Fruit fly (Drosophila melanogaster) whole organism, prepupa: ENCODE measurements around the gene Ada2a.

Source experiments
- Blimp-1 ChIP-seq: fragments of 200-800 bp; sonication (Bioruptor generic); optimal IDR thresholded peaks from 3 replicates; lab custom pipeline; 2017; ENCODE audit warnings: missing biosample characterization, missing genetic modification characterization, mild to moderate bottlenecking, moderate library complexity, missing genetic modification reagents
- CG11902 ChIP-seq: fragments of 200-800 bp; sonication (Bioruptor generic); optimal IDR thresholded peaks from 3 replicates; lab custom pipeline; 2016; ENCODE audit warnings: missing biosample characterization, missing genetic modification characterization
- CG31627 ChIP-seq: fragments of 200-800 bp; sonication (Bioruptor generic); optimal IDR thresholded peaks from 3 replicates; lab custom pipeline; 2016; ENCODE audit warnings: missing biosample characterization, missing genetic modification characterization
- CG8119 ChIP-seq: fragments of 200-800 bp; sonication (Bioruptor generic); IDR thresholded peaks from 3 replicates; pipeline ENCODE4 v1.3.6; 2022; ENCODE audit warnings: missing biosample characterization, missing genetic modification characterization
- CG8319 ChIP-seq: fragments of 200-800 bp; sonication (Bioruptor generic); optimal IDR thresholded peaks from 3 replicates; lab custom pipeline; 2016; ENCODE audit warnings: missing biosample characterization, missing genetic modification characterization
- Eip78C ChIP-seq: fragments of 200-800 bp; sonication (Bioruptor generic); peaks from one replicate; lab custom pipeline; 2016; ENCODE audit warnings: missing biosample characterization, missing genetic modification characterization
- Hr4 ChIP-seq: fragments of 200-800 bp; sonication (Bioruptor generic); optimal IDR thresholded peaks from 3 replicates; lab custom pipeline; 2016; ENCODE audit warnings: missing biosample characterization, missing genetic modification characterization
- Sox102F ChIP-seq: fragments of 200-800 bp; sonication (Bioruptor generic); optimal IDR thresholded peaks from 2 replicates; lab custom pipeline; 2016; ENCODE audit warnings: missing biosample characterization, mild to moderate bottlenecking, missing genetic modification characterization
- lz ChIP-seq: fragments of 200-800 bp; sonication (Bioruptor generic); optimal IDR thresholded peaks from 3 replicates; lab custom pipeline; 2016; ENCODE audit warnings: missing biosample characterization, missing genetic modification characterization

DNA sequence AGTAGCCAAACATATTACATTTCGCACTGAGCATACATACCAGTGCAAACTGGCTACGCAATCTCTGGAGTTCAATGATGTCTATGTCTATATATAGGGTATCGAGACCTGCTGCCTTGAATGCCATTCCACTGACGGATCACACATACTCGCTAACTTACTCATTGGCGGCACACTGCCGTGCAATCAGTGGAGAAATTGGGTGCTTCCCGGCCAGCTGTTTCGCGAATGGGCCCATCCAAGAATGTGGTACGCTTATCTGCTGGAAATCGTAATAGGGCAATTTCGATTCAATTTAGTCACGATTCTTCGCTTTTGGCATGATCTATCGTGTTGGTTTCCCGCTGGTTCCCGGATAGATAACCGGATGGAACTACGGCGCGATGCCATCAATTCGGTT is 24.8 kb upstream of the Ada2a start:
- TF ChIP-seq Blimp-1 (GFP tag; lab: Kevin White, UChicago) (no peak), lz (GFP tag; lab: Kevin White, UChicago) (no peak), CG11902 (GFP tag; lab: Kevin White, UChicago) (no peak), CG8119 (GFP tag; lab: Robert Waterston, UW) (no peak), CG8319 (no peak), CG31627 (GFP tag; lab: Kevin White, UChicago) (no peak), Eip78C (GFP tag; lab: Kevin White, UChicago) (no peak), Sox102F (GFP tag; lab: Kevin White, UChicago) (no peak), Hr4 (GFP tag; lab: Kevin White, UChicago) (no peak)
